Worm (Caenorhabditis elegans) whole organism, L3 larva: ENCODE measurements around the gene Y47D3A.14.

Experiments
- R02D3.7 ChIP-seq: fragments of 150-350 bp; optimal IDR thresholded peaks from 2 replicates; lab custom pipeline; 2014; ENCODE audit warnings: missing biosample characterization, missing genetic modification characterization
- ZK546.5 ChIP-seq: sonication (generic microtip); optimal IDR thresholded peaks from 2 replicates; lab custom pipeline; 2017; ENCODE audit warnings: missing biosample characterization, missing genetic modification characterization
- aly-2 ChIP-seq: fragments of 150-350 bp; optimal IDR thresholded peaks from 2 replicates; lab custom pipeline; 2014; ENCODE audit warnings: missing biosample characterization, missing genetic modification characterization
- ama-1 ChIP-seq: fragments of 150-350 bp; optimal IDR thresholded peaks from 2 replicates; lab custom pipeline; 2018
- ceh-16 ChIP-seq: sonication (generic microtip); optimal IDR thresholded peaks from 2 replicates; lab custom pipeline; 2017; ENCODE audit warnings: missing biosample characterization, missing genetic modification characterization
- ceh-28 ChIP-seq: fragments of 150-350 bp; optimal IDR thresholded peaks from 2 replicates; lab custom pipeline; 2014; ENCODE audit warnings: missing biosample characterization, missing genetic modification reagents, missing genetic modification characterization
- ceh-82 ChIP-seq: fragments of 150-350 bp; optimal IDR thresholded peaks from 2 replicates; lab custom pipeline; 2014; ENCODE audit warnings: missing biosample characterization, missing genetic modification characterization
- ceh-9 ChIP-seq: sonication (generic microtip); optimal IDR thresholded peaks from 2 replicates; lab custom pipeline; 2018; ENCODE audit warnings: missing biosample characterization, missing genetic modification characterization
- egl-27 ChIP-seq: sonication (generic microtip); optimal IDR thresholded peaks from 4 replicates; lab custom pipeline; 2017; ENCODE audit warnings: missing biosample characterization, missing genetic modification reagents, missing genetic modification characterization
- egl-5 ChIP-seq: fragments of 150-350 bp; optimal IDR thresholded peaks from 2 replicates; lab custom pipeline; 2017; ENCODE audit warnings: missing biosample characterization, missing genetic modification reagents, missing genetic modification characterization, inconsistent platforms
- elt-2 ChIP-seq: sonication (generic microtip); optimal IDR thresholded peaks from 2 replicates; lab custom pipeline; 2016; ENCODE audit warnings: missing genetic modification reagents, mild to moderate bottlenecking, missing genetic modification characterization, missing compliant biosample characterization
- elt-3 ChIP-seq, 3 experiments: fragments of 150-350 bp in 1 of 3; sonication (generic microtip) in 2 of 3; optimal IDR thresholded peaks; 2 replicates in 2 of 3; 4 replicates in 1 of 3; lab custom pipeline; 2014 to 2017; ENCODE audit warnings: missing biosample characterization in 3 of 3, missing genetic modification characterization in 3 of 3
- eor-1 ChIP-seq, 2 experiments: fragments of 150-350 bp; optimal IDR thresholded peaks; 2 replicates each; lab custom pipeline; 2014 to 2018; ENCODE audit warnings: missing biosample characterization in 2 of 2, missing genetic modification characterization in 2 of 2
- fos-1 ChIP-seq: fragments of 150-350 bp; optimal IDR thresholded peaks from 2 replicates; lab custom pipeline; 2014; ENCODE audit warnings: missing biosample characterization, missing genetic modification characterization
- hmg-11 ChIP-seq: sonication (generic microtip); optimal IDR thresholded peaks from 2 replicates; lab custom pipeline; 2016; ENCODE audit warnings: missing genetic modification characterization, missing compliant biosample characterization
- jun-1 ChIP-seq: fragments of 150-350 bp; optimal IDR thresholded peaks from 2 replicates; lab custom pipeline; 2014; ENCODE audit warnings: missing biosample characterization, missing genetic modification reagents, missing genetic modification characterization
- lin-15B ChIP-seq: fragments of 150-350 bp; optimal IDR thresholded peaks from 2 replicates; lab custom pipeline; 2014; ENCODE audit warnings: missing biosample characterization, missing genetic modification characterization
- lin-39 ChIP-seq: fragments of 150-350 bp; optimal IDR thresholded peaks from 2 replicates; lab custom pipeline; 2018; ENCODE audit warnings: missing biosample characterization, missing genetic modification reagents, missing genetic modification characterization
- lsy-12 ChIP-seq: sonication (generic microtip); optimal IDR thresholded peaks from 2 replicates; lab custom pipeline; 2016; ENCODE audit warnings: mild to moderate bottlenecking, missing genetic modification characterization, missing compliant biosample characterization
- mdl-1 ChIP-seq: fragments of 150-350 bp; optimal IDR thresholded peaks from 2 replicates; lab custom pipeline; 2014; ENCODE audit warnings: missing biosample characterization, missing genetic modification characterization
- mml-1 ChIP-seq: fragments of 150-350 bp; sonication (generic microtip); optimal IDR thresholded peaks from 3 replicates; lab custom pipeline; 2014; ENCODE audit warnings: missing biosample characterization, missing genetic modification characterization
- nfya-1 ChIP-seq: sonication (generic microtip); optimal IDR thresholded peaks from 2 replicates; lab custom pipeline; 2017; ENCODE audit warnings: missing genetic modification characterization, mild to moderate bottlenecking, missing compliant biosample characterization, antibody characterized with exemption, moderate library complexity; ENCODE audit not compliant: insufficient read depth
- nhr-11 ChIP-seq: fragments of 150-350 bp; optimal IDR thresholded peaks from 2 replicates; lab custom pipeline; 2014; ENCODE audit warnings: missing biosample characterization, missing genetic modification characterization
- nhr-23 ChIP-seq: fragments of 150-350 bp; optimal IDR thresholded peaks from 2 replicates; lab custom pipeline; 2014; ENCODE audit warnings: missing biosample characterization, missing genetic modification reagents, missing genetic modification characterization
- nhr-237 ChIP-seq: fragments of 150-350 bp; optimal IDR thresholded peaks from 2 replicates; lab custom pipeline; 2014; ENCODE audit warnings: missing biosample characterization, missing genetic modification characterization
- nhr-25 ChIP-seq: sonication (generic microtip); optimal IDR thresholded peaks from 2 replicates; lab custom pipeline; 2017; ENCODE audit warnings: missing biosample characterization, missing genetic modification characterization
- nhr-43 ChIP-seq: sonication (generic microtip); optimal IDR thresholded peaks from 2 replicates; lab custom pipeline; 2016; ENCODE audit warnings: mild to moderate bottlenecking, missing genetic modification characterization, missing compliant biosample characterization; ENCODE audit not compliant: poor library complexity, severe bottlenecking
- nhr-67 ChIP-seq: fragments of 150-350 bp; optimal IDR thresholded peaks from 2 replicates; lab custom pipeline; 2014; ENCODE audit warnings: missing biosample characterization, missing genetic modification characterization
- nhr-76 ChIP-seq: fragments of 150-350 bp; sonication (generic microtip); optimal IDR thresholded peaks from 5 replicates; lab custom pipeline; 2014; ENCODE audit warnings: missing biosample characterization, missing genetic modification characterization
- nhr-77 ChIP-seq: fragments of 150-350 bp; optimal IDR thresholded peaks from 2 replicates; lab custom pipeline; 2014; ENCODE audit warnings: missing biosample characterization, missing genetic modification characterization
- pha-4 ChIP-seq: fragments of 150-350 bp; optimal IDR thresholded peaks from 2 replicates; lab custom pipeline; 2014; ENCODE audit warnings: missing biosample characterization, missing genetic modification reagents, missing genetic modification characterization
- pqm-1 ChIP-seq: fragments of 150-350 bp; optimal IDR thresholded peaks from 2 replicates; lab custom pipeline; 2017; ENCODE audit warnings: missing biosample characterization, missing genetic modification characterization, inconsistent platforms
- skn-1 ChIP-seq: fragments of 150-350 bp; optimal IDR thresholded peaks from 2 replicates; lab custom pipeline; 2014; ENCODE audit warnings: missing biosample characterization, missing genetic modification characterization
- snpc-4 ChIP-seq: fragments of 150-350 bp; optimal IDR thresholded peaks from 2 replicates; lab custom pipeline; 2014; ENCODE audit warnings: missing biosample characterization, missing genetic modification characterization
- tbx-2 ChIP-seq: sonication (generic microtip); optimal IDR thresholded peaks from 2 replicates; lab custom pipeline; 2016; ENCODE audit warnings: mild to moderate bottlenecking, missing genetic modification characterization, missing compliant biosample characterization
- unc-39 ChIP-seq: sonication (generic microtip); optimal IDR thresholded peaks from 4 replicates; lab custom pipeline; 2017; ENCODE audit warnings: missing biosample characterization, missing genetic modification characterization
- unc-62 ChIP-seq: fragments of 150-350 bp; sonication (generic microtip); optimal IDR thresholded peaks from 4 replicates; lab custom pipeline; 2014; ENCODE audit warnings: missing biosample characterization, missing genetic modification reagents, missing genetic modification characterization
- ztf-11 ChIP-seq: fragments of 150-350 bp; optimal IDR thresholded peaks from 2 replicates; lab custom pipeline; 2014; ENCODE audit warnings: missing biosample characterization, missing genetic modification characterization
- ztf-4 ChIP-seq: fragments of 150-350 bp; optimal IDR thresholded peaks from 2 replicates; lab custom pipeline; 2014; ENCODE audit warnings: missing biosample characterization, missing genetic modification characterization

The Y47D3A.14 gene

ce11 chrIII:11244338-11244737 lies 7.7 kb upstream of the Y47D3A.14 start:
- TF ChIP-seq ZK546.5 (tag; lab: Kevin White, UChicago) = no peak
- TF ChIP-seq pqm-1 (tag; lab: Kevin White, UChicago) = peak; percentile 10
- TF ChIP-seq elt-2 = peak; percentile 53
- TF ChIP-seq pha-4 (tag; lab: Kevin White, UChicago) = peak; percentile 28
- TF ChIP-seq lsy-12 (tag; lab: Kevin White, UChicago) = no peak

ce11 chrIII:11243421-11243820 lies 6.8 kb upstream of the Y47D3A.14 start:
- TF ChIP-seq aly-2 = no peak
- TF ChIP-seq egl-5 (tag; lab: Kevin White, UChicago) = peak; percentile 23
- TF ChIP-seq nhr-23 = peak; percentile 64
- TF ChIP-seq pqm-1 (tag; lab: Kevin White, UChicago) = peak; percentile 77
- TF ChIP-seq R02D3.7 (tag; lab: Kevin White, UChicago) = peak; percentile 9
- TF ChIP-seq nhr-237 (tag; lab: Kevin White, UChicago) = no peak
- peak; percentile 88 for TF ChIP-seq nfya-1 (tag; lab: Kevin White, UChicago)
- TF ChIP-seq ZK546.5 (tag; lab: Kevin White, UChicago) = no peak
- no peak for TF ChIP-seq nhr-77 (tag; lab: Kevin White, UChicago)
- TF ChIP-seq ceh-16 = no peak
- TF ChIP-seq unc-39 (tag; lab: Kevin White, UChicago) = no peak
- no peak for TF ChIP-seq eor-1 (tag; optimal IDR thresholded peaks at IDR 0.05; lab: Kevin White, UChicago)
- TF ChIP-seq pha-4 (tag; lab: Kevin White, UChicago) = peak; percentile 81
- peak; percentile 72 for TF ChIP-seq elt-2
- no peak for TF ChIP-seq ceh-82 (tag; lab: Kevin White, UChicago)
- TF ChIP-seq ama-1 (lab: Kevin White, UChicago) = no peak
- no peak for TF ChIP-seq elt-3 (tag; optimal IDR thresholded peaks at IDR 0.05; lab: Kevin White, UChicago)
- peak; percentile 90 for TF ChIP-seq hmg-11 (tag; lab: Kevin White, UChicago)
- TF ChIP-seq ztf-4 = peak; percentile 44
- peak; percentile 62 for TF ChIP-seq nhr-11 (tag; lab: Kevin White, UChicago)
- TF ChIP-seq lin-15B (tag; lab: Kevin White, UChicago) = peak; percentile 37
- no peak for TF ChIP-seq nhr-67
- TF ChIP-seq ceh-28 (tag; lab: Kevin White, UChicago) = peak; percentile 85
- TF ChIP-seq egl-27 (tag; lab: Kevin White, UChicago) = peak; percentile 37
- no peak for TF ChIP-seq tbx-2 (tag; lab: Kevin White, UChicago)
- no peak for TF ChIP-seq ceh-9 (tag; lab: Kevin White, UChicago)
- TF ChIP-seq lin-39 (tag; lab: Kevin White, UChicago) = peak; percentile 14
- peak; percentile 84 for TF ChIP-seq nhr-25 (tag; lab: Kevin White, UChicago)
- TF ChIP-seq unc-62 (GFP tag; lab: Kevin White, UChicago) = peak; percentile 24
- TF ChIP-seq fos-1 (tag; lab: Kevin White, UChicago) = peak; percentile 21
- peak; percentile 4 for TF ChIP-seq skn-1
- TF ChIP-seq mdl-1 (tag; lab: Kevin White, UChicago) = no peak
- peak; percentile 72 for TF ChIP-seq snpc-4 (tag; lab: Kevin White, UChicago)
- TF ChIP-seq jun-1 (tag; lab: Kevin White, UChicago) = peak; percentile 87
- no peak for TF ChIP-seq nhr-76 (tag; lab: Kevin White, UChicago)
- no peak for TF ChIP-seq ztf-11 (tag; lab: Kevin White, UChicago)
- no peak for TF ChIP-seq mml-1 (tag; lab: Kevin White, UChicago)
- peak; percentile 39 for TF ChIP-seq nhr-43 (tag; lab: Kevin White, UChicago)

ce11 chrIII:11241583-11242187 lies 5.0 kb upstream of the Y47D3A.14 start:
- TF ChIP-seq unc-62 (GFP tag; lab: Kevin White, UChicago) = no peak
- peak; percentile 68 for TF ChIP-seq elt-2
- TF ChIP-seq pqm-1 (tag; lab: Kevin White, UChicago) = peak; percentile 67
- TF ChIP-seq, all 47 proteins: peak for 2
